Fruit fly (Drosophila melanogaster) whole organism, adult: ENCODE data around the gene CG4842.

Experiments used
- kay ChIP-seq: fragments of 200-800 bp; sonication (Bioruptor generic); peaks from one replicate; lab custom pipeline; 2016; ENCODE audit warnings: missing biosample characterization, missing genetic modification characterization, borderline replicate concordance
- pad ChIP-seq: fragments of 200-800 bp; sonication (Bioruptor generic); optimal IDR thresholded peaks from 3 replicates; lab custom pipeline; 2017; ENCODE audit warnings: missing biosample characterization, missing genetic modification characterization, mild to moderate bottlenecking, moderate library complexity, missing genetic modification reagents

- no peak for TF ChIP-seq kay (GFP tag; lab: Kevin White, UChicago)
- no peak for TF ChIP-seq pad (GFP tag; lab: Kevin White, UChicago)
Measured at dm6 chr3L:16330740-16331139, 37.4 kb upstream of the CG4842 start, which contains the start of gene CG33060.
